Worm (Caenorhabditis elegans) whole organism, L4 larva: ENCODE data around the gene F54E7.9.

Source experiments
- F10B5.3 ChIP-seq: sonication (generic microtip); optimal IDR thresholded peaks from 2 replicates; lab custom pipeline; 2016; ENCODE audit warnings: mild to moderate bottlenecking, missing genetic modification characterization, missing compliant biosample characterization
- F26F4.8 ChIP-seq: fragments of 200-800 bp; sonication (Bioruptor generic); conservative IDR thresholded peaks from 2 replicates; pipeline ENCODE4 v1.3.6; 2022; ENCODE audit warnings: missing genetic modification characterization, missing compliant biosample characterization
- F37D6.2 ChIP-seq: sonication (generic microtip); optimal IDR thresholded peaks from 2 replicates; lab custom pipeline; 2016; ENCODE audit warnings: mild to moderate bottlenecking, missing genetic modification characterization, missing compliant biosample characterization
- Y48G9A.11 ChIP-seq: fragments of 200-800 bp; sonication (Bioruptor generic); IDR thresholded peaks from 2 replicates; pipeline ENCODE4 v1.3.6; 2022; ENCODE audit warnings: missing genetic modification reagents, missing genetic modification characterization, missing compliant biosample characterization
- Y5F2A.4 ChIP-seq: fragments of 200-800 bp; sonication (Bioruptor generic); optimal IDR thresholded peaks from 2 replicates; lab custom pipeline; 2018; ENCODE audit warnings: mild to moderate bottlenecking, missing genetic modification characterization, missing compliant biosample characterization
- ama-1 ChIP-seq: fragments of 150-350 bp; optimal IDR thresholded peaks from 2 replicates; lab custom pipeline; 2014; ENCODE audit warnings: inconsistent platforms, mixed read lengths
- arid-1 ChIP-seq: fragments of 200-800 bp; sonication (Bioruptor generic); conservative IDR thresholded peaks from 2 replicates; pipeline ENCODE4 v1.3.6; 2022; ENCODE audit warnings: missing genetic modification reagents, missing genetic modification characterization, missing compliant biosample characterization
- attf-4 ChIP-seq: sonication (generic microtip); optimal IDR thresholded peaks from 3 replicates; lab custom pipeline; 2017; ENCODE audit warnings: missing biosample characterization, missing genetic modification characterization
- ceh-28 ChIP-seq: fragments of 150-350 bp; optimal IDR thresholded peaks from 2 replicates; lab custom pipeline; 2014; ENCODE audit warnings: missing biosample characterization, missing genetic modification reagents, missing genetic modification characterization
- ceh-32 ChIP-seq: sonication (generic microtip); optimal IDR thresholded peaks from 2 replicates; lab custom pipeline; 2016; ENCODE audit warnings: mild to moderate bottlenecking, missing genetic modification characterization, missing compliant biosample characterization; ENCODE audit not compliant: poor library complexity
- ceh-44 ChIP-seq: fragments of 200-800 bp; sonication (Bioruptor generic); IDR thresholded peaks from 2 replicates; pipeline ENCODE4 v1.3.6; 2022; ENCODE audit warnings: missing genetic modification reagents, missing genetic modification characterization, missing compliant biosample characterization
- ceh-82 ChIP-seq: sonication (generic microtip); optimal IDR thresholded peaks from 2 replicates; lab custom pipeline; 2017; ENCODE audit warnings: missing biosample characterization, missing genetic modification characterization
- cey-2 ChIP-seq: sonication (generic microtip); optimal IDR thresholded peaks from 3 replicates; lab custom pipeline; 2017; ENCODE audit warnings: missing genetic modification characterization, mild to moderate bottlenecking, missing compliant biosample characterization, antibody characterized with exemption, borderline replicate concordance; ENCODE audit not compliant: insufficient read depth
- daf-16 ChIP-seq, 3 experiments: sonication (generic microtip); optimal IDR thresholded peaks; 2 replicates each; lab custom pipeline; 2016 to 2017; ENCODE audit warnings: missing genetic modification characterization in 3 of 3, missing genetic modification reagents in 3 of 3, mild to moderate bottlenecking in 2 of 3, missing compliant biosample characterization in 2 of 3, missing biosample characterization in 1 of 3, moderate library complexity in 1 of 3
- dmd-6 ChIP-seq: fragments of 200-800 bp; sonication (Bioruptor generic); IDR thresholded peaks from 2 replicates; pipeline ENCODE4 v1.3.6; 2022; ENCODE audit warnings: missing genetic modification reagents, missing genetic modification characterization, missing compliant biosample characterization
- duxl-1 ChIP-seq: sonication (generic microtip); optimal IDR thresholded peaks from 2 replicates; lab custom pipeline; 2016; ENCODE audit warnings: mild to moderate bottlenecking, missing genetic modification characterization, moderate library complexity, missing compliant biosample characterization; ENCODE audit not compliant: poor library complexity
- egl-43 ChIP-seq: fragments of 200-800 bp; sonication (Bioruptor generic); IDR thresholded peaks from 2 replicates; pipeline ENCODE4 v1.3.6; 2022; ENCODE audit warnings: missing genetic modification reagents, missing genetic modification characterization, missing compliant biosample characterization
- fkh-10 ChIP-seq: fragments of 150-350 bp; optimal IDR thresholded peaks from 2 replicates; lab custom pipeline; 2014; ENCODE audit warnings: missing biosample characterization, missing genetic modification reagents, missing genetic modification characterization
- hif-1 ChIP-seq, 2 experiments: sonication (generic microtip); optimal IDR thresholded peaks; 2 replicates each; lab custom pipeline; 2016 to 2017; ENCODE audit warnings: missing compliant biosample characterization in 2 of 2, missing genetic modification characterization in 2 of 2, missing genetic modification reagents in 2 of 2, missing genotype in 2 of 2, mild to moderate bottlenecking in 1 of 2
- hlh-11 ChIP-seq: fragments of 200-800 bp; sonication (Bioruptor generic); optimal IDR thresholded peaks from 2 replicates; lab custom pipeline; 2018; ENCODE audit warnings: mild to moderate bottlenecking, missing genetic modification characterization, missing compliant biosample characterization
- hmg-1.1 ChIP-seq: fragments of 200-800 bp; sonication (Bioruptor generic); IDR thresholded peaks from 2 replicates; pipeline ENCODE4 v1.3.6; 2022; ENCODE audit warnings: missing genetic modification reagents, missing genetic modification characterization, missing compliant biosample characterization
- jun-1 ChIP-seq: fragments of 150-350 bp; optimal IDR thresholded peaks from 2 replicates; lab custom pipeline; 2014; ENCODE audit warnings: missing biosample characterization, missing genetic modification reagents, missing genetic modification characterization
- lin-1 ChIP-seq: fragments of 200-800 bp; sonication (Bioruptor generic); IDR thresholded peaks from 2 replicates; pipeline ENCODE4 v1.3.6; 2022; ENCODE audit warnings: missing genetic modification reagents, missing genetic modification characterization, missing compliant biosample characterization
- lin-15B ChIP-seq: fragments of 150-350 bp; sonication (generic microtip); optimal IDR thresholded peaks from 3 replicates; lab custom pipeline; 2014; ENCODE audit warnings: missing biosample characterization, missing genetic modification characterization
- madf-9 ChIP-seq: fragments of 200-800 bp; sonication (Bioruptor generic); conservative IDR thresholded peaks from 2 replicates; pipeline ENCODE4 v1.3.6; 2022; ENCODE audit warnings: missing genetic modification reagents, missing genetic modification characterization, missing compliant biosample characterization
- mep-1 ChIP-seq: fragments of 150-350 bp; sonication (generic microtip); optimal IDR thresholded peaks from 3 replicates; lab custom pipeline; 2014; ENCODE audit warnings: missing biosample characterization, missing genetic modification characterization
- mes-2 ChIP-seq: sonication (generic microtip); optimal IDR thresholded peaks from 2 replicates; lab custom pipeline; 2016; ENCODE audit warnings: missing genotype, mild to moderate bottlenecking, missing genetic modification characterization, missing compliant biosample characterization; ENCODE audit not compliant: poor library complexity, severe bottlenecking
- nhr-11 ChIP-seq: fragments of 150-350 bp; optimal IDR thresholded peaks from 2 replicates; lab custom pipeline; 2014; ENCODE audit warnings: missing biosample characterization, missing genetic modification characterization
- nhr-237 ChIP-seq: sonication (generic microtip); optimal IDR thresholded peaks from 2 replicates; lab custom pipeline; 2017; ENCODE audit warnings: missing biosample characterization, missing genetic modification characterization
- nhr-25 ChIP-seq: sonication (generic microtip); optimal IDR thresholded peaks from 2 replicates; lab custom pipeline; 2017; ENCODE audit warnings: missing genetic modification characterization, mild to moderate bottlenecking, missing compliant biosample characterization, antibody characterized with exemption, moderate library complexity, borderline replicate concordance; ENCODE audit not compliant: insufficient read depth
- nhr-28 ChIP-seq: fragments of 150-350 bp; optimal IDR thresholded peaks from 2 replicates; lab custom pipeline; 2014; ENCODE audit warnings: missing biosample characterization, missing genetic modification characterization
- nhr-42 ChIP-seq: fragments of 200-800 bp; sonication (Bioruptor generic); IDR thresholded peaks from 2 replicates; pipeline ENCODE4 v1.3.6; 2022; ENCODE audit warnings: missing genetic modification characterization, missing compliant biosample characterization
- nhr-48 ChIP-seq: sonication (generic microtip); optimal IDR thresholded peaks from 2 replicates; lab custom pipeline; 2016; ENCODE audit warnings: mild to moderate bottlenecking, missing genetic modification characterization, missing compliant biosample characterization
- pha-4 ChIP-seq, 2 experiments: fragments of 150-350 bp in 1 of 2; fragments of 200-800 bp in 1 of 2; sonication (Bioruptor generic) in 1 of 2; IDR thresholded peaks in 1 of 2; optimal IDR thresholded peaks in 1 of 2; 2 replicates each; pipeline versions ENCODE4 v1.3.6 to Lab custom; 2014 to 2022; ENCODE audit warnings: missing genetic modification characterization in 2 of 2, missing genetic modification reagents in 2 of 2, missing biosample characterization in 1 of 2, missing compliant biosample characterization in 1 of 2
- php-3 ChIP-seq: fragments of 200-800 bp; sonication (Bioruptor generic); IDR thresholded peaks from 2 replicates; pipeline ENCODE4 v1.3.6; 2022; ENCODE audit warnings: missing genetic modification reagents, missing genetic modification characterization, missing compliant biosample characterization
- pqm-1 ChIP-seq: sonication (generic microtip); optimal IDR thresholded peaks from 2 replicates; lab custom pipeline; 2017; ENCODE audit warnings: missing biosample characterization, missing genetic modification characterization
- set-16 ChIP-seq: fragments of 200-800 bp; sonication (Bioruptor generic); IDR thresholded peaks from 2 replicates; pipeline ENCODE4 v1.3.6; 2022; ENCODE audit warnings: missing genetic modification reagents, missing genetic modification characterization, missing compliant biosample characterization
- tag-97 ChIP-seq: fragments of 200-800 bp; sonication (Bioruptor generic); IDR thresholded peaks from 2 replicates; pipeline ENCODE4 v1.3.6; 2022; ENCODE audit warnings: missing genetic modification characterization, missing compliant biosample characterization
- tra-1 ChIP-seq: fragments of 200-800 bp; sonication (Bioruptor generic); IDR thresholded peaks from 2 replicates; pipeline ENCODE4 v1.3.6; 2022; ENCODE audit warnings: missing genetic modification reagents, missing genetic modification characterization, missing compliant biosample characterization
- unc-130 ChIP-seq: sonication (generic microtip); optimal IDR thresholded peaks from 2 replicates; lab custom pipeline; 2016; ENCODE audit warnings: missing genetic modification reagents, missing genetic modification characterization, missing compliant biosample characterization
- unc-39 ChIP-seq: sonication (generic microtip); optimal IDR thresholded peaks from 2 replicates; lab custom pipeline; 2017; ENCODE audit warnings: missing biosample characterization, missing genetic modification characterization
- unc-62 ChIP-seq, 3 experiments: fragments of 150-350 bp in 1 of 3; sonication (generic microtip); optimal IDR thresholded peaks in 2 of 3; peaks in 1 of 3; 1 replicate in 1 of 3; 2 replicates in 2 of 3; lab custom pipeline; 2014 to 2017; ENCODE audit warnings: missing biosample characterization in 3 of 3, missing genetic modification characterization in 3 of 3, missing genetic modification reagents in 3 of 3, missing genotype in 1 of 3
- vab-7 ChIP-seq: fragments of 200-800 bp; sonication (Bioruptor generic); IDR thresholded peaks from 2 replicates; pipeline ENCODE4 v1.3.6; 2022; ENCODE audit warnings: missing genetic modification reagents, missing genetic modification characterization, missing compliant biosample characterization
- zag-1 ChIP-seq: fragments of 150-350 bp; optimal IDR thresholded peaks from 2 replicates; lab custom pipeline; 2014; ENCODE audit warnings: missing biosample characterization, missing genetic modification characterization
- zfp-3 ChIP-seq: fragments of 200-800 bp; sonication (Bioruptor generic); conservative IDR thresholded peaks from 2 replicates; pipeline ENCODE4 v1.3.6; 2022; ENCODE audit warnings: missing genetic modification reagents, missing genetic modification characterization, missing compliant biosample characterization
- zip-2 ChIP-seq: fragments of 150-350 bp; optimal IDR thresholded peaks from 2 replicates; lab custom pipeline; 2014; ENCODE audit warnings: missing biosample characterization, missing genetic modification characterization

Gene F54E7.9

ce11 chrIII:5715467-5715866 lies 37.8 kb upstream of the F54E7.9 start (continued):
- TF ChIP-seq Y5F2A.4 (GFP tag; lab: Kevin White, UChicago) (peak; percentile 20), ceh-28 (peak; percentile 9), jun-1 (tag; lab: Kevin White, UChicago) (peak; percentile 38), vab-7 (GFP tag; lab: Robert Waterston, UW) (peak; percentile 40; the same call in 1 of the 2 replicates), ceh-44 (GFP tag; lab: Robert Waterston, UW) (no peak), madf-9 (peak; percentile 58), Y48G9A.11 (GFP tag; lab: Robert Waterston, UW) (no peak), fkh-10 (GFP tag; lab: Kevin White, UChicago) (peak; percentile 23), nhr-48 (tag; lab: Kevin White, UChicago) (peak; percentile 41), php-3 (GFP tag; lab: Robert Waterston, UW) (peak; percentile 9; the same call in 1 of the 2 replicates), set-16 (GFP tag; lab: Robert Waterston, UW) (peak; percentile 70), pqm-1 (tag; lab: Kevin White, UChicago) (peak; percentile 21), mes-2 (tag; lab: Kevin White, UChicago) (peak; percentile 74), arid-1 (GFP tag; lab: Robert Waterston, UW) (0 out of 2 replicates have a peak, but pooled peaks have one; percentile 9), hif-1 (tag; optimal IDR thresholded peaks at IDR 0.05; lab: Kevin White, UChicago) (peak in 1 of 2 experiments; percentile 72), ceh-82 (no peak), egl-43 (GFP tag; lab: Robert Waterston, UW) (peak; percentile 86), hmg-1.1 (GFP tag; lab: Robert Waterston, UW) (no peak; the same call in none of the 2 replicates), nhr-25 (peak; percentile 32), zip-2 (tag; lab: Kevin White, UChicago) (no peak), attf-4 (tag; lab: Kevin White, UChicago) (no peak), mep-1 (tag; lab: Kevin White, UChicago) (peak; percentile 74)

DNA sequence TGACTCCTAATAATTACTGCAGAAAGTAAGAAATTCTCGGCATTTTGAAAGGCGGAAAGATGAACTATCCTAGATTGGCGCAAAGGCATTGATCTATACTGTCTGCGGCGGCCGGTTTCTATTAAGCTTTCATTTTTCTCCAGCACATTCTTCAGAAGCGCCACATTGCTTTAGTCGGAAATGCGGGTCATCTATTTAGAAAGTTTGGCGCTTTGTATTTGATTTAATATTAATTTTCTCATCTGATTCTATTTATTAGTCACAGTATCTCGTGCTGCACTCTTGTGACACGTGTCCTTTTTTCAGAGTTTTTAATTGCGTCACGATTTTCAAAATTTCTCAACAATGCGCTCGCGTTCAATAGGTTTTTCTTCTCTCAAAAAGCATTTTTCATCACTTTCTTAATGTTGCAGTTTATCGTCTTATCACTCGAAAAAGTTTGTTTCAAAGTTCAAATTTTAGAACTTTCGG lies 37.3 kb upstream of the F54E7.9 start:
- no peak for TF ChIP-seq pha-4 (GFP tag; IDR thresholded peaks at IDR 0.05; lab: Robert Waterston, UW)
- TF ChIP-seq pha-4 (tag; optimal IDR thresholded peaks at IDR 0.05; lab: Kevin White, UChicago) = no peak
- TF ChIP-seq nhr-11 (tag; lab: Kevin White, UChicago) = no peak
- TF ChIP-seq lin-1 = 0 out of 2 replicates have a peak, but pooled peaks have one; percentile 6
- no peak for TF ChIP-seq hlh-11 (tag; lab: Kevin White, UChicago)
- no peak for TF ChIP-seq hif-1 (tag; optimal IDR thresholded peaks at IDR 0.05; lab: Kevin White, UChicago)
- no peak for TF ChIP-seq F26F4.8
- TF ChIP-seq dmd-6 (GFP tag; lab: Robert Waterston, UW) = no peak; the same call in 1 of the 2 replicates
- no peak for TF ChIP-seq mep-1 (tag; lab: Kevin White, UChicago)
- TF ChIP-seq ceh-32 = no peak
- TF ChIP-seq zag-1 = no peak
- peak; percentile 33 for TF ChIP-seq ama-1
- TF ChIP-seq ceh-82 = no peak
- TF ChIP-seq lin-15B (tag; lab: Kevin White, UChicago) = no peak
- TF ChIP-seq set-16 (GFP tag; lab: Robert Waterston, UW) = no peak
- TF ChIP-seq nhr-42 (GFP tag; lab: Robert Waterston, UW) = no peak
- no peak for TF ChIP-seq nhr-28 (tag; lab: Kevin White, UChicago)
- 0 out of 2 replicates have a peak, but pooled peaks have one; percentile 25 for TF ChIP-seq tag-97 (GFP tag; lab: Robert Waterston, UW)
- TF ChIP-seq unc-39 (tag; lab: Kevin White, UChicago) = no peak
- TF ChIP-seq unc-62 (GFP tag; optimal IDR thresholded peaks at IDR 0.05 in 1 of 2; lab: Kevin White, UChicago) = peak in 1 of 2 experiments; percentile 76
- no peak for TF ChIP-seq unc-62 (tag; optimal IDR thresholded peaks at IDR 0.05; lab: Kevin White, UChicago)
- TF ChIP-seq nhr-48 (tag; lab: Kevin White, UChicago) = peak; percentile 55
- TF ChIP-seq unc-130 (GFP tag; lab: Kevin White, UChicago) = no peak
- no peak for TF ChIP-seq F10B5.3
- TF ChIP-seq nhr-237 (tag; lab: Kevin White, UChicago) = no peak
- no peak for TF ChIP-seq tra-1 (GFP tag; lab: Robert Waterston, UW)
- no peak for TF ChIP-seq duxl-1 (tag; lab: Kevin White, UChicago)
- TF ChIP-seq pqm-1 (tag; lab: Kevin White, UChicago) = peak; percentile 16
- TF ChIP-seq daf-16 (GFP tag; optimal IDR thresholded peaks at IDR 0.05; lab: Kevin White, UChicago) = no peak
- peak; percentile 8 for TF ChIP-seq daf-16 (tag; optimal IDR thresholded peaks at IDR 0.05; lab: Kevin White, UChicago)
- peak; percentile 35; the same call in 1 of the 2 replicates for TF ChIP-seq zfp-3 (GFP tag; lab: Robert Waterston, UW)
- no peak for TF ChIP-seq cey-2 (tag; lab: Kevin White, UChicago)
- no peak for TF ChIP-seq F37D6.2
